ENCODE assay signal across 5 fruit fly cellular contexts in the genomic region with DNA sequence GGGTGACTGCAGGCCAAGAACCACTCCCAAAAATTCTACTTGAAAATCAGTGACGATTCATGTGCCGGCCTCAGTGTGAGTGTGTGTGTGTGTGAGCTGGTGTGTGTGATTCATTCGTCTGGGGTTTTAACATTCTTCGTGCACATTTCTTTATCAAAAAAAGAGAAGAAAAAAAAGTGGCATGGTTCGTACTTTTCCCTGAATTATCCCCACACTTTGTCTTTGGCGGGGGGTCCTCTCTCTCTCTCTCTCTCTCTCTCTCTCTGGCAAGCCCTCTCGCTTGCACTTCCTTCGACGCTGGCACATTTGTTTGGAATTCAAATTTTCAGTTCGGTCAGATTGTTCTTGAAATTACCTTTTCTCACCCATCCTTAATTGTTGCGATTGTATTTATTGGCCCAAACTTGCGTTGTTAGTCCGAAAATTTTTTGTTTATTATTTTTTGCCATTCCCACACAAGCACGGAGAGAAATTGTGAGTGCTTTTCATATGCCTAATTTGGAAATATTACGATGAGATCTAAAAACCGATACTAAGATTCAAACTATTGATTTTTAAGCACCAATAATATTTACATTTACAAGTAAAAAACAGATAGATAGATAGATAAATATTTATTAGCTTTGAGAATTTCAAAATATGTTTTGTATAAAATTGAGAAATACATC.
TF ChIP-seq lines count a peak whose summit lies in the region.

No protein-coding gene starts in this region.

- TF ChIP-seq CTCF in whole organism, embryonic (GFP tag; optimal IDR thresholded peaks at IDR 0.05; lab: Kevin White, UChicago) = no peak

TF ChIP-seq in whole organism, adult, 20 proteins besides CTCF, POLR2A, EP300 and RAD21:
- TF ChIP-seq Hr96 (GFP tag; optimal IDR thresholded peaks at IDR 0.05; lab: Kevin White, UChicago) (no peak), toe (GFP tag; optimal IDR thresholded peaks at IDR 0.05; lab: Kevin White, UChicago) (no peak), Clk (GFP tag; optimal IDR thresholded peaks at IDR 0.05; lab: Kevin White, UChicago) (no peak), cic (GFP tag; optimal IDR thresholded peaks at IDR 0.05; lab: Kevin White, UChicago) (peak; percentile 19), CG7045 (GFP tag; optimal IDR thresholded peaks at IDR 0.05; lab: Kevin White, UChicago) (no peak), CG14711 (tag; optimal IDR thresholded peaks at IDR 0.05; lab: Kevin White, UChicago) (peak; percentile 23), tj (GFP tag; optimal IDR thresholded peaks at IDR 0.05; lab: Kevin White, UChicago) (peak; percentile 19), CG11617 (GFP tag; optimal IDR thresholded peaks at IDR 0.05; lab: Kevin White, UChicago) (peak; percentile 26), CG7101 (tag; optimal IDR thresholded peaks at IDR 0.05; lab: Kevin White, UChicago) (peak; percentile 10), pad (GFP tag; optimal IDR thresholded peaks at IDR 0.05; lab: Kevin White, UChicago) (no peak)

TF ChIP-seq in whole organism, embryonic, 481 proteins besides CTCF, POLR2A, EP300 and RAD21 (continues in another document):
- TF ChIP-seq lab (GFP tag; optimal IDR thresholded peaks at IDR 0.05; lab: Kevin White, UChicago) (peak; percentile 11), CG12769 (tag; optimal IDR thresholded peaks at IDR 0.05; lab: Kevin White, UChicago) (peak; percentile 58), pros (GFP tag; optimal IDR thresholded peaks at IDR 0.05; lab: Kevin White, UChicago) (peak; percentile 3), tgo (GFP tag; IDR thresholded peaks at IDR 0.05; lab: Robert Waterston, UW) (no peak), danr (GFP tag; IDR thresholded peaks at IDR 0.05; lab: Robert Waterston, UW) (no peak), chn (GFP tag; optimal IDR thresholded peaks at IDR 0.05; lab: Kevin White, UChicago) (no peak), CG11398 (GFP tag; optimal IDR thresholded peaks at IDR 0.05; lab: Kevin White, UChicago) (no peak), Deaf1 (tag; optimal IDR thresholded peaks at IDR 0.05; lab: Kevin White, UChicago) (peak; percentile 65), Ets97D (GFP tag; optimal IDR thresholded peaks at IDR 0.05; lab: Kevin White, UChicago) (no peak), CG33557 (GFP tag; optimal IDR thresholded peaks at IDR 0.05; lab: Kevin White, UChicago) (peak; percentile 16), sug (tag; optimal IDR thresholded peaks at IDR 0.05; lab: Kevin White, UChicago) (peak; percentile 93), amos (GFP tag; IDR thresholded peaks at IDR 0.05; lab: Robert Waterston, UW; ENCODE audit: partially characterized antibody) (no peak; the same call in 1 of the 2 replicates), CG15479 (GFP tag; optimal IDR thresholded peaks at IDR 0.05; lab: Kevin White, UChicago) (no peak), CG13624 (GFP tag; optimal IDR thresholded peaks at IDR 0.05; lab: Kevin White, UChicago) (no peak), tna (GFP tag; IDR thresholded peaks at IDR 0.05; lab: Robert Waterston, UW; ENCODE audit: partially characterized antibody) (no peak), Sox100B (GFP tag; optimal IDR thresholded peaks at IDR 0.05; lab: Kevin White, UChicago) (peak; percentile 3), Xbp1 (GFP tag; optimal IDR thresholded peaks at IDR 0.05; lab: Kevin White, UChicago) (no peak), CG17385 (GFP tag; optimal IDR thresholded peaks at IDR 0.05; lab: Kevin White, UChicago) (no peak)

TF ChIP-seq in whole organism, prepupa, 60 proteins besides CTCF, POLR2A, EP300 and RAD21 (continues in another document):
- peak; percentile 38 for TF ChIP-seq svp (GFP tag; lab: Kevin White, UChicago)
- TF ChIP-seq CG11902 (GFP tag; optimal IDR thresholded peaks at IDR 0.05; lab: Kevin White, UChicago) = no peak
- no peak for TF ChIP-seq Gug (GFP tag; IDR thresholded peaks at IDR 0.05; lab: Robert Waterston, UW)
- TF ChIP-seq CG15336 (GFP tag; IDR thresholded peaks at IDR 0.05; lab: Robert Waterston, UW) = 0 out of 2 replicates have a peak, but pooled peaks have one; percentile 10
- peak; percentile 5 for TF ChIP-seq cyc (GFP tag; optimal IDR thresholded peaks at IDR 0.05; lab: Kevin White, UChicago)
- peak; percentile 48 for TF ChIP-seq Smox (GFP tag; optimal IDR thresholded peaks at IDR 0.05; lab: Kevin White, UChicago)
- TF ChIP-seq Hr4 (GFP tag; optimal IDR thresholded peaks at IDR 0.05; lab: Kevin White, UChicago) = peak; percentile 60
- peak; percentile 35 for TF ChIP-seq Hr39 (GFP tag; optimal IDR thresholded peaks at IDR 0.05; lab: Kevin White, UChicago)
- no peak for TF ChIP-seq CG8632 (GFP tag; optimal IDR thresholded peaks at IDR 0.05; lab: Kevin White, UChicago)
- no peak for TF ChIP-seq Hr38 (GFP tag; optimal IDR thresholded peaks at IDR 0.05; lab: Kevin White, UChicago)
- TF ChIP-seq pdm3 (GFP tag; optimal IDR thresholded peaks at IDR 0.05; lab: Kevin White, UChicago) = peak; percentile 45
- TF ChIP-seq fd59A (GFP tag; optimal IDR thresholded peaks at IDR 0.05; lab: Kevin White, UChicago) = no peak
- peak; percentile 30 for TF ChIP-seq CG31627 (GFP tag; optimal IDR thresholded peaks at IDR 0.05; lab: Kevin White, UChicago)
- no peak for TF ChIP-seq CG6792 (GFP tag; optimal IDR thresholded peaks at IDR 0.05; lab: Kevin White, UChicago)
- TF ChIP-seq Sox102F (GFP tag; optimal IDR thresholded peaks at IDR 0.05; lab: Kevin White, UChicago) = no peak
- TF ChIP-seq Eip78C (GFP tag; lab: Kevin White, UChicago) = peak; percentile 82
- TF ChIP-seq Eip93F (GFP tag; optimal IDR thresholded peaks at IDR 0.05; lab: Kevin White, UChicago) = no peak
- TF ChIP-seq OdsH (GFP tag; optimal IDR thresholded peaks at IDR 0.05; lab: Kevin White, UChicago) = peak; percentile 36
- TF ChIP-seq dsx (GFP tag; optimal IDR thresholded peaks at IDR 0.05; lab: Kevin White, UChicago; ENCODE audit: poor library complexity, severe bottlenecking) = peak; percentile 82

TF ChIP-seq in whole organism, pupa, 21 proteins besides CTCF, POLR2A, EP300 and RAD21:
- TF ChIP-seq rn (GFP tag; IDR thresholded peaks at IDR 0.05; lab: Robert Waterston, UW) = no peak
- TF ChIP-seq Snoo (tag; optimal IDR thresholded peaks at IDR 0.05; lab: Kevin White, UChicago) = peak; percentile 16
- TF ChIP-seq CG8301 (tag; optimal IDR thresholded peaks at IDR 0.05; lab: Kevin White, UChicago) = peak; percentile 7
- TF ChIP-seq CG12605 (GFP tag; IDR thresholded peaks at IDR 0.05; lab: Robert Waterston, UW) = peak; percentile 77
- TF ChIP-seq CG8159 (tag; optimal IDR thresholded peaks at IDR 0.05; lab: Kevin White, UChicago) = peak; percentile 5
- TF ChIP-seq CG32121 (GFP tag; IDR thresholded peaks at IDR 0.05; lab: Robert Waterston, UW) = peak; percentile 53; the same call in 1 of the 2 replicates
- TF ChIP-seq D1 (tag; optimal IDR thresholded peaks at IDR 0.05; lab: Kevin White, UChicago) = no peak
- TF ChIP-seq fd96Ca (GFP tag; IDR thresholded peaks at IDR 0.05; lab: Robert Waterston, UW) = 0 out of 3 replicates have a peak, but pooled peaks have one; percentile 8
- TF ChIP-seq Ets98B (GFP tag; IDR thresholded peaks at IDR 0.05; lab: Robert Waterston, UW) = peak; percentile 60

TF ChIP-seq in whole organism, wandering third instar larva, 38 proteins besides CTCF, POLR2A, EP300 and RAD21 (continues in another document):
- TF ChIP-seq Hr78 (GFP tag; optimal IDR thresholded peaks at IDR 0.05; lab: Kevin White, UChicago) (no peak), psq (GFP tag; optimal IDR thresholded peaks at IDR 0.05; lab: Kevin White, UChicago) (peak; percentile 23), CrebA (GFP tag; optimal IDR thresholded peaks at IDR 0.05; lab: Kevin White, UChicago; ENCODE audit: borderline replicate concordance) (no peak), Myc (optimal IDR thresholded peaks at IDR 0.05; lab: Kevin White, UChicago) (no peak), Hr83 (GFP tag; optimal IDR thresholded peaks at IDR 0.05; lab: Kevin White, UChicago; ENCODE audit: poor library complexity, severe bottlenecking) (no peak), brk (GFP tag; optimal IDR thresholded peaks at IDR 0.05; lab: Kevin White, UChicago) (no peak), Dfd (GFP tag; optimal IDR thresholded peaks at IDR 0.05; lab: Kevin White, UChicago) (peak; percentile 18), sv (GFP tag; optimal IDR thresholded peaks at IDR 0.05; lab: Kevin White, UChicago) (no peak), GATAd (GFP tag; optimal IDR thresholded peaks at IDR 0.05; lab: Kevin White, UChicago) (no peak), Hnf4 (GFP tag; optimal IDR thresholded peaks at IDR 0.05; lab: Kevin White, UChicago) (no peak), ey (GFP tag; optimal IDR thresholded peaks at IDR 0.05; lab: Kevin White, UChicago) (peak; percentile 10), CG32264 (GFP tag; optimal IDR thresholded peaks at IDR 0.05; lab: Kevin White, UChicago) (no peak), Rel (GFP tag; optimal IDR thresholded peaks at IDR 0.05; lab: Kevin White, UChicago) (no peak), Rel (tag; optimal IDR thresholded peaks at IDR 0.05; lab: Kevin White, UChicago) (peak; percentile 84), Dif (GFP tag; optimal IDR thresholded peaks at IDR 0.05; lab: Kevin White, UChicago; ENCODE audit: partially characterized antibody) (peak; percentile 47), Vsx2 (GFP tag; optimal IDR thresholded peaks at IDR 0.05; lab: Kevin White, UChicago; ENCODE audit: partially characterized antibody) (no peak), OdsH (GFP tag; optimal IDR thresholded peaks at IDR 0.05; lab: Kevin White, UChicago) (peak; percentile 20), Mio (GFP tag; optimal IDR thresholded peaks at IDR 0.05; lab: Kevin White, UChicago) (no peak), dsf (GFP tag; optimal IDR thresholded peaks at IDR 0.05; lab: Kevin White, UChicago; ENCODE audit: borderline replicate concordance) (no peak), br (GFP tag; optimal IDR thresholded peaks at IDR 0.05; lab: Kevin White, UChicago) (no peak), Abd-B (GFP tag; optimal IDR thresholded peaks at IDR 0.05; lab: Kevin White, UChicago) (no peak), Sp1 (GFP tag; optimal IDR thresholded peaks at IDR 0.05; lab: Kevin White, UChicago) (no peak), HLH106 (tag; optimal IDR thresholded peaks at IDR 0.05; lab: Kevin White, UChicago) (peak; percentile 35), tai (GFP tag; optimal IDR thresholded peaks at IDR 0.05; lab: Kevin White, UChicago) (no peak), sage (GFP tag; optimal IDR thresholded peaks at IDR 0.05; lab: Kevin White, UChicago) (no peak), h (GFP tag; optimal IDR thresholded peaks at IDR 0.05; lab: Kevin White, UChicago) (peak; percentile 39), N (GFP tag; optimal IDR thresholded peaks at IDR 0.05; lab: Kevin White, UChicago) (no peak), Jra (GFP tag; optimal IDR thresholded peaks at IDR 0.05; lab: Kevin White, UChicago) (no peak), CG9705 (GFP tag; optimal IDR thresholded peaks at IDR 0.05; lab: Kevin White, UChicago) (no peak), dl (GFP tag; optimal IDR thresholded peaks at IDR 0.05; lab: Kevin White, UChicago; ENCODE audit: insufficient read depth in 1 of 2, partially characterized antibody in 2 of 2) (no peak), woc (GFP tag; optimal IDR thresholded peaks at IDR 0.05; lab: Kevin White, UChicago) (peak; percentile 42), foxo (GFP tag; optimal IDR thresholded peaks at IDR 0.05; lab: Kevin White, UChicago) (peak in 1 of 2 experiments; percentile 45)
